Worm (Caenorhabditis elegans): ENCODE results near the gene trr-1.

trr-1 gene

ce11 chrII:11723904-11724303, 48.2 kb upstream of the trr-1 start, which contains the start of gene ldh-1:
Gene ldh-1, plus strand, starts transcription at chrII:11724204.
- peak; percentile 77 for TF ChIP-seq nhr-129 (tag; optimal IDR thresholded peaks at IDR 0.05)
- TF ChIP-seq sma-9 (GFP tag; optimal IDR thresholded peaks at IDR 0.05): no peak
- TF ChIP-seq sma-9 (tag; optimal IDR thresholded peaks at IDR 0.05): no peak

ce11 chrII:11722164-11722563, 46.4 kb upstream of the trr-1 start:
- no peak for TF ChIP-seq egl-27 (tag; optimal IDR thresholded peaks at IDR 0.05)
- TF ChIP-seq C34F6.9 (tag; optimal IDR thresholded peaks at IDR 0.05): peak; percentile 40
- TF ChIP-seq lsy-2 (tag; optimal IDR thresholded peaks at IDR 0.05): peak in 1 of 2 experiments; percentile 23
- peak; percentile 7 for TF ChIP-seq lin-11 (tag; optimal IDR thresholded peaks at IDR 0.05)

ce11 chrII:11721604-11722003, 45.9 kb upstream of the trr-1 start:
- TF ChIP-seq unc-55 (GFP tag; optimal IDR thresholded peaks at IDR 0.05) (no peak), zag-1 (tag; optimal IDR thresholded peaks at IDR 0.05) (no peak), crh-2 (tag; optimal IDR thresholded peaks at IDR 0.05) (no peak), skn-1 (tag; optimal IDR thresholded peaks at IDR 0.05) (no peak), sem-4 (tag; optimal IDR thresholded peaks at IDR 0.05) (no peak), unc-39 (tag; optimal IDR thresholded peaks at IDR 0.05) (no peak), dmd-4 (tag; optimal IDR thresholded peaks at IDR 0.05) (no peak)

- TF ChIP-seq nhr-129 (tag; optimal IDR thresholded peaks at IDR 0.05) (no peak), ama-1 (optimal IDR thresholded peaks at IDR 0.05) (no peak), skn-1 (tag; optimal IDR thresholded peaks at IDR 0.05) (no peak), R02D3.7 (tag; optimal IDR thresholded peaks at IDR 0.05) (no peak), ztf-4 (tag; optimal IDR thresholded peaks at IDR 0.05) (no peak), ceh-82 (tag; optimal IDR thresholded peaks at IDR 0.05) (no peak), F13H6.1 (tag; optimal IDR thresholded peaks at IDR 0.05) (no peak), nhr-23 (tag; optimal IDR thresholded peaks at IDR 0.05) (no peak), C34F6.9 (tag; optimal IDR thresholded peaks at IDR 0.05) (no peak), mab-5 (tag; optimal IDR thresholded peaks at IDR 0.05) (no peak), zag-1 (tag; optimal IDR thresholded peaks at IDR 0.05) (no peak), nhr-25 (tag; optimal IDR thresholded peaks at IDR 0.05) (no peak), mbf-1 (tag; optimal IDR thresholded peaks at IDR 0.05) (no peak), lin-39 (tag; optimal IDR thresholded peaks at IDR 0.05) (no peak)
Measured at ce11 chrII:11720819-11721218, 45.1 kb upstream of the trr-1 start.

- no peak for TF ChIP-seq nhr-21 (tag; optimal IDR thresholded peaks at IDR 0.05)
- TF ChIP-seq Y55F3AM.14 (GFP tag; optimal IDR thresholded peaks at IDR 0.05): no peak
Measured at ce11 chrII:11720102-11720501, 44.4 kb upstream of the trr-1 start, which contains the start of gene F13D12.3. Gene F13D12.3, plus strand, starts transcription at chrII:11720402.

- no peak for TF ChIP-seq lin-11 (tag; optimal IDR thresholded peaks at IDR 0.05)
- no peak for TF ChIP-seq F13H6.1 (tag; optimal IDR thresholded peaks at IDR 0.05)
- peak in 1 of 2 experiments; percentile 38 for TF ChIP-seq lsy-2 (tag; optimal IDR thresholded peaks at IDR 0.05)
- no peak for TF ChIP-seq ZK546.5 (tag; optimal IDR thresholded peaks at IDR 0.05)
- TF ChIP-seq ztf-11 (tag; optimal IDR thresholded peaks at IDR 0.05): no peak
- TF ChIP-seq ama-1 (optimal IDR thresholded peaks at IDR 0.05): no peak
- no peak for TF ChIP-seq mab-5 (tag; optimal IDR thresholded peaks at IDR 0.05)
Measured at ce11 chrII:11719533-11719932, 43.8 kb upstream of the trr-1 start.

- TF ChIP-seq snpc-4 (tag; optimal IDR thresholded peaks at IDR 0.05) (peak; percentile 37), lin-13 (GFP tag; optimal IDR thresholded peaks at IDR 0.05) (no peak)
Measured at ce11 chrII:11714728-11715127, 39.0 kb upstream of the trr-1 start.

ce11 chrII:11713569-11713968, 37.8 kb upstream of the trr-1 start, which contains the start of gene F13D12.10:
Gene F13D12.10, plus strand, starts transcription at chrII:11713799.
- TF ChIP-seq ztf-1 (GFP tag; conservative IDR thresholded peaks at IDR 0.05) (no peak), crh-2 (tag; optimal IDR thresholded peaks at IDR 0.05) (no peak), zag-1 (tag; optimal IDR thresholded peaks at IDR 0.05) (peak; percentile 60), sma-9 (GFP tag; optimal IDR thresholded peaks at IDR 0.05) (peak; percentile 45), sma-9 (tag; optimal IDR thresholded peaks at IDR 0.05) (no peak), blmp-1 (tag; optimal IDR thresholded peaks at IDR 0.05; ENCODE audit: insufficient read depth) (no peak), F13H6.1 (tag; optimal IDR thresholded peaks at IDR 0.05) (peak; percentile 43), nhr-129 (tag; optimal IDR thresholded peaks at IDR 0.05) (peak; percentile 48), nhr-6 (tag; optimal IDR thresholded peaks at IDR 0.05) (no peak), unc-62 (GFP tag; optimal IDR thresholded peaks at IDR 0.05) (no peak), lsy-2 (tag; optimal IDR thresholded peaks at IDR 0.05) (peak in 1 of 2 experiments; percentile 14), C34F6.9 (tag; optimal IDR thresholded peaks at IDR 0.05) (peak; percentile 17), dmd-4 (tag; optimal IDR thresholded peaks at IDR 0.05) (no peak)

All from whole organism, L2 larva.